Worm (Caenorhabditis elegans) whole organism, early embryonic: ENCODE results near the gene Y13C8A.1.

Experiments used
- B0310.2 ChIP-seq: sonication (generic microtip); optimal IDR thresholded peaks from 2 replicates; lab custom pipeline; 2016; ENCODE audit warnings: mild to moderate bottlenecking, missing genetic modification characterization, missing compliant biosample characterization
- F13C5.2 ChIP-seq: sonication (generic microtip); optimal IDR thresholded peaks from 2 replicates; lab custom pipeline; 2017; ENCODE audit warnings: mild to moderate bottlenecking, missing genetic modification characterization, inconsistent platforms, missing compliant biosample characterization
- ama-1 ChIP-seq: fragments of 150-350 bp; optimal IDR thresholded peaks from 2 replicates; lab custom pipeline; 2014
- ceh-13 ChIP-seq: fragments of 200-800 bp; sonication (Bioruptor generic); optimal IDR thresholded peaks from 2 replicates; lab custom pipeline; 2018; ENCODE audit warnings: mild to moderate bottlenecking, missing genetic modification characterization, missing compliant biosample characterization
- ceh-36 ChIP-seq: sonication (generic microtip); optimal IDR thresholded peaks from 2 replicates; lab custom pipeline; 2016; ENCODE audit warnings: missing genetic modification characterization, inconsistent platforms, missing compliant biosample characterization
- ets-7 ChIP-seq: sonication (generic microtip); optimal IDR thresholded peaks from 2 replicates; lab custom pipeline; 2016; ENCODE audit warnings: missing genotype, missing genetic modification characterization, missing compliant biosample characterization
- flt-1 ChIP-seq: fragments of 200-800 bp; sonication (Bioruptor generic); IDR thresholded peaks from 2 replicates; pipeline ENCODE4 v1.3.6; 2022; ENCODE audit warnings: missing genetic modification characterization, missing compliant biosample characterization
- hmbx-1 ChIP-seq: sonication (generic microtip); optimal IDR thresholded peaks from 2 replicates; lab custom pipeline; 2016; ENCODE audit warnings: mild to moderate bottlenecking, missing genetic modification characterization, missing compliant biosample characterization
- hnd-1 ChIP-seq: sonication (generic microtip); optimal IDR thresholded peaks from 2 replicates; lab custom pipeline; 2016; ENCODE audit warnings: missing genetic modification characterization, missing compliant biosample characterization
- pes-1 ChIP-seq: fragments of 200-800 bp; sonication (Bioruptor generic); IDR thresholded peaks from 2 replicates; pipeline ENCODE4 v1.3.6; 2022; ENCODE audit warnings: missing genetic modification reagents, missing genetic modification characterization, missing compliant biosample characterization
- scrt-1 ChIP-seq: fragments of 200-800 bp; sonication (Bioruptor generic); IDR thresholded peaks from 2 replicates; pipeline ENCODE4 v1.3.6; 2022; ENCODE audit warnings: missing genetic modification characterization, missing compliant biosample characterization
- tbx-11 ChIP-seq: fragments of 200-800 bp; sonication (Bioruptor generic); IDR thresholded peaks from 2 replicates; pipeline ENCODE4 v1.3.6; 2022; ENCODE audit warnings: missing genetic modification characterization, missing compliant biosample characterization
- tra-4 ChIP-seq: sonication (generic microtip); optimal IDR thresholded peaks from 2 replicates; lab custom pipeline; 2017; ENCODE audit warnings: missing genetic modification characterization, missing compliant biosample characterization

ce11 chrX:16865675-16866074 is 17.9 kb upstream of the Y13C8A.1 start:
- TF ChIP-seq ets-7 (tag; lab: Kevin White, UChicago) (no peak), ama-1 (lab: Kevin White, UChicago) (no peak), F13C5.2 (no peak), B0310.2 (tag; lab: Kevin White, UChicago) (no peak), hnd-1 (no peak), hmbx-1 (tag; lab: Kevin White, UChicago) (no peak), ceh-36 (tag; lab: Kevin White, UChicago) (no peak), pes-1 (GFP tag; lab: Robert Waterston, UW) (no peak), flt-1 (GFP tag; lab: Robert Waterston, UW) (no peak), tbx-11 (GFP tag; lab: Robert Waterston, UW) (no peak), ceh-13 (GFP tag; lab: Kevin White, UChicago) (no peak), scrt-1 (GFP tag; lab: Robert Waterston, UW) (no peak), tra-4 (tag; lab: Kevin White, UChicago) (no peak)
